Worm (Caenorhabditis elegans) whole organism, L2 larva: Measurements from ENCODE around the gene F07C6.3.

ENCODE experiments used
- alr-1 ChIP-seq: fragments of 150-350 bp; optimal IDR thresholded peaks from 2 replicates; lab custom pipeline; 2014; ENCODE audit warnings: missing biosample characterization, missing genetic modification characterization
- ceh-82 ChIP-seq: fragments of 150-350 bp; optimal IDR thresholded peaks from 2 replicates; lab custom pipeline; 2014; ENCODE audit warnings: missing biosample characterization, missing genetic modification characterization
- elt-3 ChIP-seq: sonication (generic microtip); optimal IDR thresholded peaks from 2 replicates; lab custom pipeline; 2017; ENCODE audit warnings: missing biosample characterization, missing genetic modification characterization
- fos-1 ChIP-seq: fragments of 150-350 bp; optimal IDR thresholded peaks from 2 replicates; lab custom pipeline; 2014; ENCODE audit warnings: missing biosample characterization, missing genetic modification characterization
- lin-13 ChIP-seq: fragments of 150-350 bp; optimal IDR thresholded peaks from 2 replicates; lab custom pipeline; 2014; ENCODE audit warnings: missing biosample characterization, missing genetic modification reagents, missing genetic modification characterization
- mab-5 ChIP-seq: fragments of 150-350 bp; optimal IDR thresholded peaks from 2 replicates; lab custom pipeline; 2014; ENCODE audit warnings: missing biosample characterization, missing genetic modification characterization
- nhr-11 ChIP-seq: fragments of 150-350 bp; optimal IDR thresholded peaks from 2 replicates; lab custom pipeline; 2014; ENCODE audit warnings: missing biosample characterization, missing genetic modification characterization
- nhr-129 ChIP-seq: fragments of 150-350 bp; optimal IDR thresholded peaks from 2 replicates; lab custom pipeline; 2014; ENCODE audit warnings: missing biosample characterization, missing genetic modification characterization
- unc-62 ChIP-seq: fragments of 150-350 bp; optimal IDR thresholded peaks from 2 replicates; lab custom pipeline; 2014; ENCODE audit warnings: missing biosample characterization, missing genetic modification reagents, missing genetic modification characterization

DNA sequence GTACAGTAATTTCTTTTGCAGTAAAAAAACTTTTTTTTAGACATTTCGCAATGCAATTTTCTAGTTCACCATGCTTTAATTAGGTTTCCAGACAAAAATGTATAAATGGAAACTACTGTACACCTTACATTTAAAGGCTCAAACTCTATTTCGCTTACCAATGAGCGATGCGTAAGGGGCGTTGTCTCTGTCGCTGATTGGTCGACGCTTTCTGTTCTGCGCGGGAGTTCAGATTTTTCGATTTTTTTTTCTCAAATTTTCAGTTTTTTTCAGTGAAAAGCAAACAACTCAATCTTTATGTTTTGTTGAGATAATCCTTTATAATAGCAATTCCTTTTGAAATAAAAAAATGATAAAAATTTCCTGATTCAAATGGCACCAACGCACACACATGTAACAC lies 34.9 kb upstream of the F07C6.3 start:
- TF ChIP-seq elt-3 (no peak), fos-1 (tag; lab: Kevin White, UChicago) (no peak), mab-5 (tag; lab: Kevin White, UChicago) (no peak), nhr-11 (tag; lab: Kevin White, UChicago) (no peak), alr-1 (no peak), nhr-129 (no peak), ceh-82 (tag; lab: Kevin White, UChicago) (no peak), lin-13 (GFP tag; lab: Kevin White, UChicago) (no peak), unc-62 (no peak)
